Worm (Caenorhabditis elegans) whole organism, midembryonic: ENCODE results near the gene srg-48.

ENCODE experiments used
- T22C8.4 ChIP-seq: fragments of 200-800 bp; sonication (Bioruptor generic); IDR thresholded peaks from 2 replicates; pipeline ENCODE4 v1.3.6; 2022; ENCODE audit warnings: missing genetic modification characterization, missing compliant biosample characterization
- flt-1 ChIP-seq: fragments of 200-800 bp; sonication (Bioruptor generic); IDR thresholded peaks from 2 replicates; pipeline ENCODE4 v1.3.6; 2022; ENCODE audit warnings: missing genetic modification characterization, missing compliant biosample characterization
- ref-1 ChIP-seq: fragments of 200-800 bp; sonication (Bioruptor generic); conservative IDR thresholded peaks from 2 replicates; pipeline ENCODE4 v1.3.6; 2022; ENCODE audit warnings: missing genetic modification reagents, missing genetic modification characterization, missing compliant biosample characterization
- ztf-23 ChIP-seq: fragments of 200-800 bp; sonication (Bioruptor generic); IDR thresholded peaks from 2 replicates; pipeline ENCODE4 v1.3.6; 2022; ENCODE audit warnings: missing genetic modification reagents, missing genetic modification characterization, missing compliant biosample characterization

DNA sequence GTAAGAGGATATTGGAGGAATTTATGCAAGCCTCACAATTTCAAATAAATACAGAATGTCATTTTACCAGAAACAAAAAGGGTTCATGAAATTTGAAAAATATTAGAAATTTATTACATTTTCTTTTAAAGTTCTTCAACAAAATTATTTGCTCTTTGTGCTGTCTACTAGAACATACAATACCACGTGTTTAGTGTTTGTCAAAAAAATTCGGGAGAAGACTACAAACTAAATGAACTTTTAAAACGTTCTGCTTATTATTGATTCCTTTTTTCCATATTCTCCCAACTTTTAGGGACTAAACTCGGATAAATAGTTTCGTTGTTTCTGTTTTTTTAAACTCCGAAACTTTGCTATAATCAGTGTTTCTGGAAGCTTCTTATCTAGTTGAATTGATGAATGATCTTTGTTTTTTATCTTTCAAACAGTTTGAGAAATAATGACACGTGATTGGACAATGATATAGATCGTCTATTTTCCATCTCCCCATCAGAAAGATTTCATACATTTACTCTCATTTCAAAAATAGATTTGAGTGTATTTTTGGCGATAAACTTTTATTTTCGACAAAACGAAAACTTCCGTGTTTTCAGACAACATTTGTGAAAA, 23.5 kb upstream of the srg-48 start:
- TF ChIP-seq flt-1 (no peak), T22C8.4 (GFP tag; lab: Robert Waterston, UW) (no peak), ztf-23 (GFP tag; lab: Robert Waterston, UW) (no peak), ref-1 (GFP tag; lab: Robert Waterston, UW) (no peak)
